Fruit fly (Drosophila melanogaster) whole organism: Measurements from ENCODE around the gene CG42526.

ENCODE experiments used
- CG8478 ChIP-seq: fragments of >200 bp; optimal IDR thresholded peaks from 2 replicates; lab custom pipeline; 2018; ENCODE audit warnings: inconsistent platforms
- Dll ChIP-seq: fragments of >200 bp; optimal IDR thresholded peaks from 2 replicates; lab custom pipeline; 2017
- EcR ChIP-seq, 2 experiments: fragments of >200 bp; optimal IDR thresholded peaks; 2 replicates each; lab custom pipeline; 2017; ENCODE audit warnings: missing biosample characterization in 2 of 2, missing genetic modification characterization in 2 of 2, missing genetic modification reagents in 2 of 2
- pan ChIP-seq: fragments of >200 bp; optimal IDR thresholded peaks from 2 replicates; lab custom pipeline; 2017
- psq ChIP-seq: fragments of >200 bp; optimal IDR thresholded peaks from 2 replicates; lab custom pipeline; 2017
- usp ChIP-seq: fragments of >200 bp; optimal IDR thresholded peaks from 2 replicates; lab custom pipeline; 2017; ENCODE audit warnings: missing biosample characterization, missing genetic modification characterization, mixed read lengths

The CG42526 gene

dm6 chr3L:9391340-9391980, 43.7 kb downstream of the CG42526 start:
- TF ChIP-seq psq (lab: Kevin White, UChicago) = no peak
- no peak for TF ChIP-seq Dll (lab: Kevin White, UChicago)
- no peak for TF ChIP-seq EcR (GFP tag; optimal IDR thresholded peaks at IDR 0.05; lab: Kevin White, UChicago)
- no peak for TF ChIP-seq pan (lab: Kevin White, UChicago)
- no peak for TF ChIP-seq usp (GFP tag; lab: Kevin White, UChicago)
- TF ChIP-seq CG8478 (lab: Kevin White, UChicago) = no peak

- TF ChIP-seq usp (GFP tag; lab: Kevin White, UChicago) (no peak), Dll (lab: Kevin White, UChicago) (no peak), EcR (GFP tag; optimal IDR thresholded peaks at IDR 0.05; lab: Kevin White, UChicago) (peak in 1 of 2 experiments; percentile 17)
Measured at dm6 chr3L:9384445-9385079, 50.6 kb downstream of the CG42526 start.
